Worm (Caenorhabditis elegans): Measurements from ENCODE around the gene srbc-43.

The srbc-43 gene

DNA sequence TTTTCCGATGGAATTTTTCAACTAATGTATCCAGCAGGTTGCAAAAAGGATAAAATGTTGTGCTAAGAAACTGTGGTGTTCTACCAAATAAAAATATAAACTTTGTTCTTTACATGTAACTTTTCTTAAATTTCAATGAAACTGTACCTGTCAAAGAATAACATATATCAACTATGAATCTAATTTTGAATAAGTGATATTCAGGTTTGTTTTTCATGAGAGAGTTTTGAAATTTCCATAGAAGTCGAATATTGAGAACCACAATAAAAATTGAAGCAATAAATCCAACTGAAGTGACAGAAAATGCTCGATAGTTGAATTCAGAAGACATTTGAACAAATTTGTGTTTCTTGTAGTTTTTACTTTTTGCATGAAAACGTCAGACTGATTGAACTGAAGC is at the start of gene srbc-43:
TSS of gene srbc-43 (minus strand) at position 331 of the 400 bp plus-strand sequence.
- TF ChIP-seq snpc-4 (tag; optimal IDR thresholded peaks at IDR 0.05): no peak
- no peak for TF ChIP-seq sptf-1 (tag; optimal IDR thresholded peaks at IDR 0.05)
- no peak for TF ChIP-seq ceh-43 (GFP tag; optimal IDR thresholded peaks at IDR 0.05)
- TF ChIP-seq flh-1 (GFP tag; optimal IDR thresholded peaks at IDR 0.05): no peak

DNA sequence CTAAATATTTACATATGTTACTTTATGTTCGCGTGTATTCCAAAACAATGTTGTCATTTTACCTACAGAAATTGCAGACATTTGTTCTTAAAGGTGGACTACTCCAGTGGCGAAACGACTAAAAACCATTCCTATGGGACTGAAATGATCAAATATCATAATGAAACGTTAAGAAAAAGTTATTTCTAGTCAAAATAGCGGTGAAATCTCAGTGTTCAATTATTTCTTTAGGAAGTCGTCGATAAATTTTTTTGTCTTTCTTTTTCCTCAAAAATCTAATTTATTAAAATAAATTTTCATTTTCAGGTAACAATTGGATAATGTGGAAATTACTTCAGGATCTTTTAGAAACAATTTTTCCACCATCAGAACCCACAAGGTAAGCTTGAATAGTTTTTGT is 45.1 kb upstream of the srbc-43 start, which contains the start of gene C44H9.4:
TSS of gene C44H9.4 (plus strand) at position 301 of the 400 bp plus-strand sequence.
- TF ChIP-seq snpc-4 (tag; optimal IDR thresholded peaks at IDR 0.05) (no peak), nhr-2 (tag; optimal IDR thresholded peaks at IDR 0.05) (no peak), lin-13 (tag; optimal IDR thresholded peaks at IDR 0.05) (no peak), hlh-1 (tag; optimal IDR thresholded peaks at IDR 0.05) (no peak), elt-3 (tag; optimal IDR thresholded peaks at IDR 0.05) (no peak), elt-1 (tag; optimal IDR thresholded peaks at IDR 0.05; ENCODE audit: borderline replicate concordance, insufficient read depth) (no peak), ceh-39 (tag; optimal IDR thresholded peaks at IDR 0.05) (no peak), sptf-1 (tag; optimal IDR thresholded peaks at IDR 0.05) (no peak), cnd-1 (tag; optimal IDR thresholded peaks at IDR 0.05) (no peak)

DNA sequence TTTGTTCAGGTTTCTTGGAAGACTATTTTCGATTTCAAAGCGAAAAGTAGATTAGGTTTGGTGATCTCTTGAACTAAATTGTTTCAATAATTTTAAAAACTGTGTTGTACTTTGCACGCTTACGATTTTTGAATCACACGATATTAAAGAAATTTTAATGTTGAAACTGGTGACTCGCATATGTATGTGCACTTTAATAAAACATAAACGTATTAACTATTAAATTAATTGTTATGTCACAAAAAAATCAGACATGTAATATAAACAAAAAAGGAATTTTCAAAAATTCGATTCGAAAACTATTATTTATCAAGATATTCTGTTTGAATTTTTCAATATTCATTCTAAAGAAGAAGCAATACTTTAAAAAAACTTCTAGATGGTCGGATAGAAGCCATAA is 36.9 kb upstream of the srbc-43 start, which contains the start of gene ugt-15:
TSS of gene ugt-15 (plus strand) at position 301 of the 400 bp plus-strand sequence.
- TF ChIP-seq ces-1 (GFP tag; optimal IDR thresholded peaks at IDR 0.05): no peak
- TF ChIP-seq lsy-2 (tag; optimal IDR thresholded peaks at IDR 0.05): no peak
- no peak for TF ChIP-seq mep-1 (tag; optimal IDR thresholded peaks at IDR 0.05)
- no peak for TF ChIP-seq bed-3 (GFP tag; optimal IDR thresholded peaks at IDR 0.05)
- TF ChIP-seq drap-1 (GFP tag; optimal IDR thresholded peaks at IDR 0.05): no peak
- TF ChIP-seq cnd-1 (tag; optimal IDR thresholded peaks at IDR 0.05): no peak
- no peak for TF ChIP-seq ceh-39 (tag; optimal IDR thresholded peaks at IDR 0.05)
- TF ChIP-seq nhr-76 (tag; optimal IDR thresholded peaks at IDR 0.05): no peak

DNA sequence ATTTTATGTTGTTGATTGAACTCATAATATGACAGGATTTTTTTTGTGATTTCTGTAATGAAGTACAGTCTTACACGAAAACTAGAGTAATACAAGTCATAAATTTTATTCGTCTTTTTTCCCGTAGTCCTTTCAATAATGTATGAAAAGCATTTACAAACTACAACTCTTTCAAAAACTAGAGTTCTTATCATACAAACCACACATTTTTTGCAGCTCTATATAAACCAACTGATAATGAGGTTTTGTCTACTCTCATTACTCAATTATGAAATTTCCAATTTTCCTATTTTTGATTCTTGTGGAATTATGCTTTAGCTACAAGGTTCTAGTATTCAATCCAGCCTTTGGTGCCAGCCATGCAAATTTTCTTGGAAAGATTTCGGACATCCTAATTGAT is 34.5 kb upstream of the srbc-43 start, which contains the start of gene ugt-16:
TSS of gene ugt-16 (plus strand) at position 248 of the 400 bp plus-strand sequence.
- no peak for TF ChIP-seq zip-8 (tag; optimal IDR thresholded peaks at IDR 0.05)
- TF ChIP-seq cnd-1 (tag; optimal IDR thresholded peaks at IDR 0.05): no peak
- TF ChIP-seq snpc-4 (tag; optimal IDR thresholded peaks at IDR 0.05): no peak
- no peak for TF ChIP-seq ceh-43 (GFP tag; optimal IDR thresholded peaks at IDR 0.05)
- TF ChIP-seq elt-3 (tag; optimal IDR thresholded peaks at IDR 0.05): no peak
- TF ChIP-seq bed-3 (GFP tag; optimal IDR thresholded peaks at IDR 0.05): no peak
- TF ChIP-seq nhr-28 (tag; optimal IDR thresholded peaks at IDR 0.05): no peak
- no peak for TF ChIP-seq lsy-2 (tag; optimal IDR thresholded peaks at IDR 0.05)
- TF ChIP-seq lin-13 (tag; optimal IDR thresholded peaks at IDR 0.05): no peak
- no peak for TF ChIP-seq sptf-1 (tag; optimal IDR thresholded peaks at IDR 0.05)
- TF ChIP-seq hlh-1 (tag; optimal IDR thresholded peaks at IDR 0.05): no peak
- no peak for TF ChIP-seq mls-2 (tag; optimal IDR thresholded peaks at IDR 0.05)
- no peak for TF ChIP-seq mab-5 (tag; optimal IDR thresholded peaks at IDR 0.05)
- no peak for TF ChIP-seq tbx-8 (GFP tag; optimal IDR thresholded peaks at IDR 0.05)
- TF ChIP-seq drap-1 (GFP tag; optimal IDR thresholded peaks at IDR 0.05): no peak
- TF ChIP-seq M03D4.4 (tag; optimal IDR thresholded peaks at IDR 0.05): no peak
- TF ChIP-seq nhr-12 (tag; optimal IDR thresholded peaks at IDR 0.05): no peak
- TF ChIP-seq pha-4 (tag; optimal IDR thresholded peaks at IDR 0.05): no peak

DNA sequence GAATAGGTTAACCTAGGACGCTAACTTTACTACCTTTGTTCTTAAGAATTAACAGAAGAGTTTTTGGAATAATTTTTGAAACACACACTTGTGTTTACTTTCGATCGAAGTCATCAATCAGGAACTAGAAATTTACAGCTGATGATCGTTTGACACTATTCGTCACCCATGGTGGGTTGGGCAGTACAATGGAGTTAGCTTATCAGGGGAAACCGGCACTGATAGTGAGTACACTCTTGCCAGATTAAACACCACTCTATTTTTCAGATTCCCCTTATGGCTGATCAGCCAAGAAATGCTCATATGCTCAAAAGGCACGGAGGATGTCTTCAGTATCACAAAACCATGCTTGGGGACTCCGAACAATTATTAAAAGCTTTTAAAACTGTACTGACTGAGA is 31.7 kb upstream of the srbc-43 start:
- TF ChIP-seq unc-39 (tag; optimal IDR thresholded peaks at IDR 0.05) (no peak), sem-2 (GFP tag; optimal IDR thresholded peaks at IDR 0.05) (no peak), elt-1 (tag; optimal IDR thresholded peaks at IDR 0.05; ENCODE audit: borderline replicate concordance, insufficient read depth) (no peak), unc-120 (tag; optimal IDR thresholded peaks at IDR 0.05; ENCODE audit: poor library complexity, severe bottlenecking) (no peak), ceh-39 (tag; optimal IDR thresholded peaks at IDR 0.05) (no peak), lsy-2 (tag; optimal IDR thresholded peaks at IDR 0.05) (no peak), cnd-1 (tag; optimal IDR thresholded peaks at IDR 0.05) (no peak), nhr-12 (tag; optimal IDR thresholded peaks at IDR 0.05) (no peak), snpc-4 (tag; optimal IDR thresholded peaks at IDR 0.05) (no peak), mls-2 (tag; optimal IDR thresholded peaks at IDR 0.05) (no peak), drap-1 (GFP tag; optimal IDR thresholded peaks at IDR 0.05) (no peak), blmp-1 (tag; optimal IDR thresholded peaks at IDR 0.05) (no peak), lin-32 (GFP tag; optimal IDR thresholded peaks at IDR 0.05) (no peak), mab-5 (tag; optimal IDR thresholded peaks at IDR 0.05) (no peak), ces-1 (GFP tag; optimal IDR thresholded peaks at IDR 0.05) (no peak), lin-13 (tag; optimal IDR thresholded peaks at IDR 0.05) (no peak)
